Fruit fly (Drosophila melanogaster) whole organism, wandering third instar larva: ENCODE data around the gene CG9396.

Source experiments
- Abd-B ChIP-seq: fragments of >200 bp; optimal IDR thresholded peaks from 2 replicates; lab custom pipeline; 2017; ENCODE audit warnings: missing biosample characterization, missing genetic modification characterization
- CG32264 ChIP-seq: fragments of 200-800 bp; sonication (Bioruptor generic); optimal IDR thresholded peaks from 2 replicates; lab custom pipeline; 2016; ENCODE audit warnings: missing biosample characterization, missing genetic modification characterization
- CG9705 ChIP-seq: fragments of 200-800 bp; sonication (Bioruptor generic); optimal IDR thresholded peaks from 2 replicates; lab custom pipeline; 2018; ENCODE audit warnings: missing biosample characterization, mild to moderate bottlenecking, missing genetic modification characterization
- CrebA ChIP-seq: fragments of 200-800 bp; sonication (Bioruptor generic); optimal IDR thresholded peaks from 2 replicates; lab custom pipeline; 2016; ENCODE audit warnings: missing biosample characterization, mild to moderate bottlenecking, missing genetic modification characterization, borderline replicate concordance
- Dfd ChIP-seq: fragments of >200 bp; optimal IDR thresholded peaks from 2 replicates; lab custom pipeline; 2017; ENCODE audit warnings: missing biosample characterization, missing genetic modification characterization
- Dif ChIP-seq: fragments of 200-275, 200-300 bp; sonication (Bioruptor generic); optimal IDR thresholded peaks from 2 replicates; lab custom pipeline; 2018; ENCODE audit warnings: missing biosample characterization, missing genetic modification characterization; ENCODE audit not compliant: partially characterized antibody
- GATAd ChIP-seq: sonication (Bioruptor generic); optimal IDR thresholded peaks from 2 replicates; lab custom pipeline; 2016; ENCODE audit warnings: missing biosample characterization, missing genetic modification characterization
- HLH106 ChIP-seq: fragments of 200-800 bp; optimal IDR thresholded peaks from 3 replicates; lab custom pipeline; 2019; ENCODE audit warnings: missing biosample characterization, mild to moderate bottlenecking, missing genetic modification characterization, moderate library complexity
- Hnf4 ChIP-seq: fragments of 200-800 bp; sonication (Bioruptor generic); optimal IDR thresholded peaks from 2 replicates; lab custom pipeline; 2016; ENCODE audit warnings: missing biosample characterization, mild to moderate bottlenecking, missing genetic modification characterization
- Hr78 ChIP-seq: fragments of >200 bp; optimal IDR thresholded peaks from 2 replicates; lab custom pipeline; 2017; ENCODE audit warnings: missing biosample characterization, missing genetic modification characterization
- Hr83 ChIP-seq: fragments of 200-300 bp; sonication (Bioruptor generic); optimal IDR thresholded peaks from 2 replicates; lab custom pipeline; 2016; ENCODE audit warnings: missing biosample characterization, mild to moderate bottlenecking, missing genetic modification characterization, moderate library complexity; ENCODE audit not compliant: poor library complexity, severe bottlenecking
- Jra ChIP-seq: sonication (Bioruptor generic); optimal IDR thresholded peaks from 2 replicates; lab custom pipeline; 2016; ENCODE audit warnings: missing biosample characterization, missing genetic modification characterization
- Mio ChIP-seq: sonication (Bioruptor generic); optimal IDR thresholded peaks from 2 replicates; lab custom pipeline; 2016; ENCODE audit warnings: missing biosample characterization, missing genetic modification characterization
- Myc ChIP-seq: fragments of >200 bp; optimal IDR thresholded peaks from 2 replicates; lab custom pipeline; 2017
- N ChIP-seq: fragments of >200 bp; optimal IDR thresholded peaks from 2 replicates; lab custom pipeline; 2018; ENCODE audit warnings: missing biosample characterization, missing external identifiers, missing genetic modification characterization
- OdsH ChIP-seq: fragments of 200-800 bp; sonication (Bioruptor generic); optimal IDR thresholded peaks from 2 replicates; lab custom pipeline; 2016; ENCODE audit warnings: missing biosample characterization, mild to moderate bottlenecking, missing genetic modification characterization
- Rel ChIP-seq, 2 experiments: fragments of 200-800 bp; sonication (Bioruptor generic) in 1 of 2; optimal IDR thresholded peaks; 2 replicates in 1 of 2; 3 replicates in 1 of 2; lab custom pipeline; 2016 to 2019; ENCODE audit warnings: mild to moderate bottlenecking in 2 of 2, missing biosample characterization in 2 of 2, missing genetic modification characterization in 2 of 2, moderate library complexity in 1 of 2
- Sp1 ChIP-seq: fragments of 200-800 bp; sonication (Bioruptor generic); optimal IDR thresholded peaks from 3 replicates; lab custom pipeline; 2019; ENCODE audit warnings: missing biosample characterization, mild to moderate bottlenecking, missing genetic modification characterization, moderate library complexity
- Vsx2 ChIP-seq: fragments of 200-300, 225-300 bp; sonication (Bioruptor generic); optimal IDR thresholded peaks from 2 replicates; lab custom pipeline; 2018; ENCODE audit warnings: missing biosample characterization, missing genetic modification characterization; ENCODE audit not compliant: partially characterized antibody
- br ChIP-seq: fragments of 200-800 bp; sonication (Bioruptor generic); optimal IDR thresholded peaks from 2 replicates; lab custom pipeline; 2016; ENCODE audit warnings: missing biosample characterization, missing genetic modification characterization
- brk ChIP-seq: fragments of 200-800 bp; sonication (Bioruptor generic); optimal IDR thresholded peaks from 2 replicates; lab custom pipeline; 2016; ENCODE audit warnings: missing biosample characterization, mild to moderate bottlenecking, missing genetic modification characterization
- dl ChIP-seq, 2 experiments: fragments of 175-275, 200-275 bp in 1 of 2; fragments of 200-275 bp in 1 of 2; sonication (Bioruptor generic); optimal IDR thresholded peaks; lab custom pipeline; 2018; ENCODE audit warnings: mild to moderate bottlenecking in 2 of 2, missing biosample characterization in 2 of 2, missing genetic modification characterization in 2 of 2, moderate library complexity in 2 of 2; ENCODE audit not compliant: partially characterized antibody in 2 of 2, insufficient read depth in 1 of 2
- dmrt93B ChIP-seq: fragments of 200-800 bp; sonication (Bioruptor generic); optimal IDR thresholded peaks from 2 replicates; lab custom pipeline; 2018; ENCODE audit warnings: missing biosample characterization, mild to moderate bottlenecking, missing genetic modification characterization
- dsf ChIP-seq: sonication (Bioruptor generic); optimal IDR thresholded peaks from 2 replicates; lab custom pipeline; 2016; ENCODE audit warnings: missing biosample characterization, missing genetic modification characterization, borderline replicate concordance
- ey ChIP-seq: fragments of 200-800 bp; sonication (Bioruptor generic); optimal IDR thresholded peaks from 2 replicates; lab custom pipeline; 2016; ENCODE audit warnings: missing biosample characterization, missing genetic modification characterization
- foxo ChIP-seq, 2 experiments: fragments of 200-800 bp; sonication (Bioruptor generic); optimal IDR thresholded peaks; 2 replicates in 1 of 2; 3 replicates in 1 of 2; lab custom pipeline; 2016 to 2017; ENCODE audit warnings: missing biosample characterization in 2 of 2, missing genetic modification characterization in 2 of 2
- fru ChIP-seq: fragments of 200-800 bp; sonication (Bioruptor generic); optimal IDR thresholded peaks from 3 replicates; lab custom pipeline; 2016; ENCODE audit warnings: missing biosample characterization, mild to moderate bottlenecking, missing genetic modification characterization
- h ChIP-seq: fragments of 200-800 bp; sonication (Bioruptor generic); optimal IDR thresholded peaks from 3 replicates; lab custom pipeline; 2016; ENCODE audit warnings: missing biosample characterization, mild to moderate bottlenecking, missing genetic modification characterization
- jim ChIP-seq: fragments of 175-275, 200-325 bp; sonication (Bioruptor generic); optimal IDR thresholded peaks from 2 replicates; lab custom pipeline; 2016; ENCODE audit warnings: missing biosample characterization, mild to moderate bottlenecking, missing genetic modification characterization
- lola ChIP-seq: fragments of >200 bp; optimal IDR thresholded peaks from 2 replicates; lab custom pipeline; 2017; ENCODE audit warnings: missing biosample characterization, missing genetic modification characterization
- pan ChIP-seq: fragments of >200 bp; optimal IDR thresholded peaks from 2 replicates; lab custom pipeline; 2017
- psq ChIP-seq: fragments of 200-800 bp; sonication (Bioruptor generic); optimal IDR thresholded peaks from 3 replicates; lab custom pipeline; 2017; ENCODE audit warnings: missing biosample characterization, mild to moderate bottlenecking, missing genetic modification characterization, moderate library complexity
- rgr ChIP-seq: fragments of 200-800 bp; sonication (Bioruptor generic); optimal IDR thresholded peaks from 3 replicates; lab custom pipeline; 2016; ENCODE audit warnings: missing biosample characterization, mild to moderate bottlenecking, missing genetic modification characterization
- sage ChIP-seq: fragments of 200-800 bp; sonication (Bioruptor generic); optimal IDR thresholded peaks from 2 replicates; lab custom pipeline; 2016; ENCODE audit warnings: missing biosample characterization, mild to moderate bottlenecking, missing genetic modification characterization
- sv ChIP-seq: fragments of 200-800 bp; sonication (Bioruptor generic); optimal IDR thresholded peaks from 3 replicates; lab custom pipeline; 2016; ENCODE audit warnings: missing biosample characterization, missing genetic modification characterization
- tai ChIP-seq: sonication (Bioruptor generic); optimal IDR thresholded peaks from 2 replicates; lab custom pipeline; 2016; ENCODE audit warnings: missing biosample characterization, missing genetic modification characterization
- usp ChIP-seq: fragments of >200 bp; optimal IDR thresholded peaks from 2 replicates; lab custom pipeline; 2017; ENCODE audit warnings: missing biosample characterization, missing genetic modification characterization
- woc ChIP-seq: sonication (Bioruptor generic); optimal IDR thresholded peaks from 2 replicates; lab custom pipeline; 2016; ENCODE audit warnings: missing biosample characterization, mild to moderate bottlenecking, missing genetic modification characterization

CG9396 gene

DNA sequence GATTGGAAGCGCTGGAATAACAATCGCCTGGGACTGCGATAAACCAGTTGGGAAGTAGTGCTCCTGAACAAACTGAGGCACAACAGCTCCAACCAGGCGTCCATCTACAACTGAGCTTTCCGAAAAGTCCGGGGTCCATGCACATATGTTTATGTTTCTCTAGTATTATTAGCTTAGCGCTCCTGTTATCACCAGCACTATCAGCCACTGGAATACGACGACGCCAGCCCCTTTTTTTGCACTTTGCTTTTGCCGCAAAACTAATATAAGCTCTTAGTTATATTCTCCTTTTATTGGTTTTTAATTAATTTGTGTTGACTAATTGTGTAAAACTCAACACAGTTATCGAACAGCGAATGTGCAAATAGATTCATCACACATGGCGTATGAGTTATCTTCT lies at the start of gene CG9396:
Gene CG9396, minus strand, starts transcription at position 101 of the 400 bp plus-strand sequence.
- no peak for TF ChIP-seq fru (GFP tag; lab: Kevin White, UChicago)
- no peak for TF ChIP-seq brk (GFP tag; lab: Kevin White, UChicago)
- TF ChIP-seq sv (GFP tag; lab: Kevin White, UChicago) = no peak
- no peak for TF ChIP-seq tai (GFP tag; lab: Kevin White, UChicago)
- TF ChIP-seq Hr78 (GFP tag; lab: Kevin White, UChicago) = no peak
- no peak for TF ChIP-seq Myc (lab: Kevin White, UChicago)
- TF ChIP-seq N (GFP tag; lab: Kevin White, UChicago) = no peak
- no peak for TF ChIP-seq Sp1 (GFP tag; lab: Kevin White, UChicago)
- TF ChIP-seq Hr83 (GFP tag; lab: Kevin White, UChicago) = no peak
- no peak for TF ChIP-seq Mio (GFP tag; lab: Kevin White, UChicago)
- no peak for TF ChIP-seq dl (GFP tag; optimal IDR thresholded peaks at IDR 0.05; lab: Kevin White, UChicago; ENCODE audit: insufficient read depth in 1 of 2, partially characterized antibody in 2 of 2)
- no peak for TF ChIP-seq GATAd
- no peak for TF ChIP-seq br
- TF ChIP-seq usp = no peak
- no peak for TF ChIP-seq psq (GFP tag; lab: Kevin White, UChicago)
- no peak for TF ChIP-seq h

DNA sequence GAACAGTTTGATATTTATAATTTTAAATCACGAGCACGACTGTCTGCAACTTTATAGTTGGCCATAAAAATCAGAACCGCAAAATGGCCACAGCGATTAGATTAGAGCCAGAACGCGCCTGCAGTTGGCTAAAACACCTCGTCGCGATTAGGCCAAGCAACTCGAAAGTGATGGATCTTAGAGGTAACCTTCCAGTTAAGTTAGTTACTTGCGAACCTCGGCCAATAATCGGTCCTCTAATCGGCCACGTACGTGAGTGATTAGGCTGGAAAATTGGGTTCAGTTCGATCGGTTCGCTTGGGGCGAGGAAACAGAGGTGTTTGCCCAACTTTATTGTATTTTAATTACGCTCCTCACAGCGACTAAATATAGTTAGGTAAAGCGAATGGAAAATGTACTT lies 48.9 kb upstream of the CG9396 start:
- TF ChIP-seq Dfd (GFP tag; lab: Kevin White, UChicago) = no peak
- TF ChIP-seq Sp1 (GFP tag; lab: Kevin White, UChicago) = no peak
- TF ChIP-seq Abd-B (GFP tag; lab: Kevin White, UChicago) = no peak
- TF ChIP-seq dl (GFP tag; optimal IDR thresholded peaks at IDR 0.05; lab: Kevin White, UChicago; ENCODE audit: insufficient read depth in 1 of 2, partially characterized antibody in 2 of 2) = no peak
- no peak for TF ChIP-seq usp
- TF ChIP-seq CG32264 (GFP tag; lab: Kevin White, UChicago) = no peak
- TF ChIP-seq sage = no peak
- no peak for TF ChIP-seq Hr78 (GFP tag; lab: Kevin White, UChicago)
- no peak for TF ChIP-seq dmrt93B (GFP tag; lab: Kevin White, UChicago)
- no peak for TF ChIP-seq Vsx2 (GFP tag; lab: Kevin White, UChicago)

DNA sequence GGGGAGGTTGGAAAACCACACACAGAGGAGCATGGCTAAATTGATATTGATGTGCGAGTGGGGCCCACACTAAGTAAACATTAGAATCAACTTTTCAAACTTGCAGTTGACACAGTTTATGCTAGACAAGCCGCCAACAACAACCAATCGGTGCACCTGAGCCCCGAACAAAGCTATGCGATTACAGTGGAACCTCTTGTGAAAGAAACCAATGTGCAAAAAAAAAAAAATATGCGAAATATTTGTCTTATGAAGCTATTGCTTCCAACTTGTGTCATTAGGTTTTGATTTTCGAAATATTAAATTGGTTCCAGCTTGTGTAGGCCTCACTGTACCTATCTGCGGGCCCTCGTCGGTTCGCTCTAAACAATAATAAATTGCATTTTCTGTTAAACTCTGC lies 46.9 kb upstream of the CG9396 start:
- TF ChIP-seq CrebA (no peak), Myc (lab: Kevin White, UChicago) (no peak), h (peak; percentile 57), Vsx2 (GFP tag; lab: Kevin White, UChicago) (no peak), fru (GFP tag; lab: Kevin White, UChicago) (peak; percentile 48), br (peak; percentile 44), Hr83 (GFP tag; lab: Kevin White, UChicago) (no peak), Dfd (GFP tag; lab: Kevin White, UChicago) (no peak), Dif (no peak), pan (lab: Kevin White, UChicago) (no peak), CG32264 (GFP tag; lab: Kevin White, UChicago) (no peak), tai (GFP tag; lab: Kevin White, UChicago) (no peak), dsf (GFP tag; lab: Kevin White, UChicago) (no peak), lola (GFP tag; lab: Kevin White, UChicago) (no peak), GATAd (no peak), ey (GFP tag; lab: Kevin White, UChicago) (peak; percentile 55), Hnf4 (peak; percentile 46), Abd-B (GFP tag; lab: Kevin White, UChicago) (no peak), sage (no peak), sv (GFP tag; lab: Kevin White, UChicago) (peak; percentile 7), dl (GFP tag; optimal IDR thresholded peaks at IDR 0.05; lab: Kevin White, UChicago; ENCODE audit: insufficient read depth in 1 of 2, partially characterized antibody in 2 of 2) (no peak), Rel (GFP tag; optimal IDR thresholded peaks at IDR 0.05; lab: Kevin White, UChicago) (no peak), Rel (tag; optimal IDR thresholded peaks at IDR 0.05; lab: Kevin White, UChicago) (no peak), CG9705 (GFP tag; lab: Kevin White, UChicago) (no peak), brk (GFP tag; lab: Kevin White, UChicago) (no peak), Jra (GFP tag; lab: Kevin White, UChicago) (no peak), Mio (GFP tag; lab: Kevin White, UChicago) (no peak), OdsH (peak; percentile 24), HLH106 (tag; lab: Kevin White, UChicago) (peak; percentile 48), Sp1 (GFP tag; lab: Kevin White, UChicago) (no peak), usp (no peak), jim (no peak), foxo (GFP tag; optimal IDR thresholded peaks at IDR 0.05; lab: Kevin White, UChicago) (peak in 1 of 2 experiments; percentile 61), N (GFP tag; lab: Kevin White, UChicago) (no peak), woc (no peak), Hr78 (GFP tag; lab: Kevin White, UChicago) (no peak), rgr (GFP tag; lab: Kevin White, UChicago) (peak; percentile 32), psq (GFP tag; lab: Kevin White, UChicago) (no peak), dmrt93B (GFP tag; lab: Kevin White, UChicago) (peak; percentile 44)
